Worm (Caenorhabditis elegans): ENCODE results near the gene mboa-6.

- TF ChIP-seq him-1 (tag; optimal IDR thresholded peaks at IDR 0.05) (no peak), dao-5 (tag; optimal IDR thresholded peaks at IDR 0.05) (no peak)
These were observed 23.8 kb downstream of the mboa-6 start for ce11 chrIII:1937879-1938438.
